Worm (Caenorhabditis elegans) whole organism, L4 larva: Measurements from ENCODE around the gene endu-2.

Experiments
- aly-2 ChIP-seq: sonication (generic microtip); optimal IDR thresholded peaks from 2 replicates; lab custom pipeline; 2018; ENCODE audit warnings: missing biosample characterization, missing genetic modification characterization
- ceh-20 ChIP-seq: fragments of 200-800 bp; sonication (Bioruptor generic); IDR thresholded peaks from 2 replicates; pipeline ENCODE4 v1.3.6; 2022; ENCODE audit warnings: missing genetic modification reagents, missing genetic modification characterization, missing compliant biosample characterization
- egl-27 ChIP-seq: sonication (generic microtip); optimal IDR thresholded peaks from 3 replicates; lab custom pipeline; 2017; ENCODE audit warnings: missing biosample characterization, missing genetic modification reagents, missing genetic modification characterization
- lin-29 ChIP-seq: fragments of 200-800 bp; sonication (Bioruptor generic); IDR thresholded peaks from 2 replicates; pipeline ENCODE4 v1.3.6; 2022; ENCODE audit warnings: missing genetic modification reagents, missing genetic modification characterization, missing compliant biosample characterization
- nhr-28 ChIP-seq: fragments of 150-350 bp; optimal IDR thresholded peaks from 2 replicates; lab custom pipeline; 2014; ENCODE audit warnings: missing biosample characterization, missing genetic modification characterization
- nhr-41 ChIP-seq: fragments of 200-800 bp; sonication (Bioruptor generic); IDR thresholded peaks from 2 replicates; pipeline ENCODE4 v1.3.6; 2022; ENCODE audit warnings: missing genetic modification reagents, missing genetic modification characterization, missing compliant biosample characterization
- nhr-76 ChIP-seq: fragments of 150-350 bp; optimal IDR thresholded peaks from 2 replicates; lab custom pipeline; 2014; ENCODE audit warnings: missing biosample characterization, missing genetic modification characterization
- zfp-3 ChIP-seq: fragments of 200-800 bp; sonication (Bioruptor generic); conservative IDR thresholded peaks from 2 replicates; pipeline ENCODE4 v1.3.6; 2022; ENCODE audit warnings: missing genetic modification reagents, missing genetic modification characterization, missing compliant biosample characterization

- TF ChIP-seq lin-29 (GFP tag; lab: Robert Waterston, UW): no peak
- TF ChIP-seq egl-27 (tag; lab: Kevin White, UChicago): no peak
- TF ChIP-seq ceh-20: no peak
- TF ChIP-seq aly-2 (tag; lab: Kevin White, UChicago): no peak
- no peak for TF ChIP-seq zfp-3 (GFP tag; lab: Robert Waterston, UW)
- no peak for TF ChIP-seq nhr-28 (tag; lab: Kevin White, UChicago)
- no peak for TF ChIP-seq nhr-76
- TF ChIP-seq nhr-41 (GFP tag; lab: Robert Waterston, UW): no peak
Measured at ce11 chrX:8205919-8206318, 36.2 kb upstream of the endu-2 start.
